Worm (Caenorhabditis elegans) whole organism, L2 larva: ENCODE data around the gene F29A7.6.

ENCODE experiments used
- C34F6.9 ChIP-seq: fragments of 150-350 bp; optimal IDR thresholded peaks from 2 replicates; lab custom pipeline; 2014; ENCODE audit warnings: missing biosample characterization, missing genetic modification characterization
- F13H6.1 ChIP-seq: sonication (generic microtip); optimal IDR thresholded peaks from 2 replicates; lab custom pipeline; 2016; ENCODE audit warnings: missing genetic modification characterization, missing compliant biosample characterization
- R02D3.7 ChIP-seq: fragments of 150-350 bp; optimal IDR thresholded peaks from 2 replicates; lab custom pipeline; 2014; ENCODE audit warnings: missing biosample characterization, missing genetic modification characterization
- Y55F3AM.14 ChIP-seq: fragments of 200-800 bp; sonication (Bioruptor generic); optimal IDR thresholded peaks from 2 replicates; lab custom pipeline; 2018; ENCODE audit warnings: mild to moderate bottlenecking, missing genetic modification characterization, missing compliant biosample characterization
- ZK546.5 ChIP-seq: sonication (generic microtip); optimal IDR thresholded peaks from 2 replicates; lab custom pipeline; 2017; ENCODE audit warnings: missing biosample characterization, missing genetic modification characterization
- alr-1 ChIP-seq: fragments of 150-350 bp; optimal IDR thresholded peaks from 2 replicates; lab custom pipeline; 2014; ENCODE audit warnings: missing biosample characterization, missing genetic modification characterization
- blmp-1 ChIP-seq: sonication (generic microtip); optimal IDR thresholded peaks from 2 replicates; lab custom pipeline; 2017; ENCODE audit warnings: missing genetic modification characterization, mild to moderate bottlenecking, missing compliant biosample characterization, antibody characterized with exemption, moderate library complexity; ENCODE audit not compliant: insufficient read depth
- ceh-82 ChIP-seq: fragments of 150-350 bp; optimal IDR thresholded peaks from 2 replicates; lab custom pipeline; 2014; ENCODE audit warnings: missing biosample characterization, missing genetic modification characterization
- dmd-4 ChIP-seq: sonication (generic microtip); optimal IDR thresholded peaks from 2 replicates; lab custom pipeline; 2017; ENCODE audit warnings: missing biosample characterization, missing genetic modification characterization
- egl-27 ChIP-seq: sonication (generic microtip); optimal IDR thresholded peaks from 3 replicates; lab custom pipeline; 2017; ENCODE audit warnings: missing biosample characterization, missing genetic modification reagents, missing genetic modification characterization
- elt-1 ChIP-seq: fragments of 150-350 bp; optimal IDR thresholded peaks from 2 replicates; lab custom pipeline; 2014; ENCODE audit warnings: missing biosample characterization, missing genetic modification characterization
- elt-3 ChIP-seq: sonication (generic microtip); optimal IDR thresholded peaks from 2 replicates; lab custom pipeline; 2017; ENCODE audit warnings: missing biosample characterization, missing genetic modification characterization
- fos-1 ChIP-seq: fragments of 150-350 bp; optimal IDR thresholded peaks from 2 replicates; lab custom pipeline; 2014; ENCODE audit warnings: missing biosample characterization, missing genetic modification characterization
- lin-11 ChIP-seq: fragments of 150-350 bp; sonication (generic microtip); optimal IDR thresholded peaks from 2 replicates; lab custom pipeline; 2014; ENCODE audit warnings: missing biosample characterization, missing genetic modification characterization, inconsistent platforms, mixed read lengths
- lin-39 ChIP-seq: fragments of 150-350 bp; optimal IDR thresholded peaks from 2 replicates; lab custom pipeline; 2014; ENCODE audit warnings: missing biosample characterization, missing genetic modification reagents, missing genetic modification characterization
- mab-5 ChIP-seq: fragments of 150-350 bp; optimal IDR thresholded peaks from 2 replicates; lab custom pipeline; 2014; ENCODE audit warnings: missing biosample characterization, missing genetic modification characterization
- mbf-1 ChIP-seq: sonication (generic microtip); optimal IDR thresholded peaks from 2 replicates; lab custom pipeline; 2017; ENCODE audit warnings: missing biosample characterization, missing genetic modification characterization
- mdl-1 ChIP-seq, 2 experiments: fragments of 150-350 bp in 1 of 2; sonication (generic microtip) in 1 of 2; optimal IDR thresholded peaks; 2 replicates each; lab custom pipeline; 2017; ENCODE audit warnings: missing biosample characterization in 2 of 2, missing genetic modification characterization in 2 of 2
- nhr-11 ChIP-seq: fragments of 150-350 bp; optimal IDR thresholded peaks from 2 replicates; lab custom pipeline; 2014; ENCODE audit warnings: missing biosample characterization, missing genetic modification characterization
- nhr-12 ChIP-seq: fragments of 150-350 bp; optimal IDR thresholded peaks from 2 replicates; lab custom pipeline; 2014; ENCODE audit warnings: missing biosample characterization, missing genetic modification characterization
- nhr-129 ChIP-seq: fragments of 150-350 bp; optimal IDR thresholded peaks from 2 replicates; lab custom pipeline; 2014; ENCODE audit warnings: missing biosample characterization, missing genetic modification characterization
- nhr-21 ChIP-seq: fragments of 150-350 bp; optimal IDR thresholded peaks from 2 replicates; lab custom pipeline; 2014; ENCODE audit warnings: missing biosample characterization, missing genetic modification characterization
- nhr-23 ChIP-seq: fragments of 150-350 bp; optimal IDR thresholded peaks from 2 replicates; lab custom pipeline; 2014; ENCODE audit warnings: missing biosample characterization, missing genetic modification reagents, missing genetic modification characterization
- nhr-237 ChIP-seq: fragments of 150-350 bp; optimal IDR thresholded peaks from 2 replicates; lab custom pipeline; 2014; ENCODE audit warnings: missing biosample characterization, missing genetic modification characterization
- nhr-6 ChIP-seq: fragments of 150-350 bp; optimal IDR thresholded peaks from 2 replicates; lab custom pipeline; 2014; ENCODE audit warnings: missing biosample characterization, missing genetic modification characterization
- peb-1 ChIP-seq: fragments of 150-350 bp; optimal IDR thresholded peaks from 2 replicates; lab custom pipeline; 2014; ENCODE audit warnings: missing biosample characterization, missing genetic modification characterization
- sem-4 ChIP-seq: fragments of 150-350 bp; optimal IDR thresholded peaks from 2 replicates; lab custom pipeline; 2014; ENCODE audit warnings: missing biosample characterization, missing genetic modification reagents, missing genetic modification characterization
- skn-1 ChIP-seq: sonication (generic microtip); optimal IDR thresholded peaks from 2 replicates; lab custom pipeline; 2017; ENCODE audit warnings: missing biosample characterization, missing genetic modification characterization
- sma-3 ChIP-seq: sonication (generic microtip); optimal IDR thresholded peaks from 2 replicates; lab custom pipeline; 2016; ENCODE audit warnings: missing genetic modification reagents, missing genetic modification characterization, missing compliant biosample characterization
- sma-9 ChIP-seq, 2 experiments: fragments of 150-350 bp in 1 of 2; sonication (generic microtip) in 1 of 2; optimal IDR thresholded peaks; 2 replicates each; lab custom pipeline; 2014 to 2016; ENCODE audit warnings: missing genetic modification characterization in 2 of 2, mild to moderate bottlenecking in 1 of 2, missing biosample characterization in 1 of 2, missing compliant biosample characterization in 1 of 2, missing genetic modification reagents in 1 of 2, moderate library complexity in 1 of 2
- snpc-4 ChIP-seq: fragments of 150-350 bp; optimal IDR thresholded peaks from 2 replicates; lab custom pipeline; 2014; ENCODE audit warnings: missing biosample characterization, missing genetic modification characterization
- unc-55 ChIP-seq: fragments of 150-350 bp; sonication (generic microtip); optimal IDR thresholded peaks from 3 replicates; lab custom pipeline; 2014; ENCODE audit warnings: missing biosample characterization, missing genetic modification reagents, missing genetic modification characterization
- ztf-11 ChIP-seq: sonication (generic microtip); optimal IDR thresholded peaks from 2 replicates; lab custom pipeline; 2017; ENCODE audit warnings: missing biosample characterization, missing genetic modification characterization

Gene F29A7.6

ce11 chrII:2764664-2765063, 12.3 kb upstream of the F29A7.6 start, which contains the start of gene fbxb-108:
Gene fbxb-108, plus strand, starts transcription at chrII:2764964.
- TF ChIP-seq sma-9 (GFP tag; optimal IDR thresholded peaks at IDR 0.05; lab: Kevin White, UChicago) (no peak), sma-9 (tag; optimal IDR thresholded peaks at IDR 0.05; lab: Kevin White, UChicago) (no peak), alr-1 (tag; lab: Kevin White, UChicago) (no peak), egl-27 (tag; lab: Kevin White, UChicago) (no peak), nhr-237 (no peak), mab-5 (tag; lab: Kevin White, UChicago) (no peak), ztf-11 (tag; lab: Kevin White, UChicago) (no peak)

- TF ChIP-seq nhr-129 (tag; lab: Kevin White, UChicago) (no peak), F13H6.1 (tag; lab: Kevin White, UChicago) (no peak), snpc-4 (tag; lab: Kevin White, UChicago) (no peak), C34F6.9 (tag; lab: Kevin White, UChicago) (no peak), ZK546.5 (tag; lab: Kevin White, UChicago) (no peak), ceh-82 (tag; lab: Kevin White, UChicago) (no peak), nhr-21 (tag; lab: Kevin White, UChicago) (no peak), mab-5 (tag; lab: Kevin White, UChicago) (no peak)
Observed at ce11 chrII:2762108-2762507, 9.7 kb upstream of the F29A7.6 start, which contains the start of gene fbxb-106. Gene fbxb-106, plus strand, starts transcription at chrII:2762408.

- no peak for TF ChIP-seq lin-39
- no peak for TF ChIP-seq R02D3.7 (tag; lab: Kevin White, UChicago)
- no peak for TF ChIP-seq mab-5 (tag; lab: Kevin White, UChicago)
- TF ChIP-seq ceh-82 (tag; lab: Kevin White, UChicago), result no peak
- TF ChIP-seq C34F6.9 (tag; lab: Kevin White, UChicago), result no peak
- TF ChIP-seq mbf-1 (tag; lab: Kevin White, UChicago), result no peak
- no peak for TF ChIP-seq nhr-23 (tag; lab: Kevin White, UChicago)
- no peak for TF ChIP-seq lin-11 (tag; lab: Kevin White, UChicago)
- TF ChIP-seq Y55F3AM.14 (GFP tag; lab: Kevin White, UChicago), result no peak
- TF ChIP-seq blmp-1, result no peak
- TF ChIP-seq unc-55 (GFP tag; lab: Kevin White, UChicago), result no peak
- TF ChIP-seq skn-1 (tag; lab: Kevin White, UChicago), result no peak
- no peak for TF ChIP-seq elt-3 (tag; lab: Kevin White, UChicago)
- TF ChIP-seq fos-1 (tag; lab: Kevin White, UChicago), result no peak
- TF ChIP-seq ZK546.5 (tag; lab: Kevin White, UChicago), result no peak
- TF ChIP-seq sem-4 (tag; lab: Kevin White, UChicago), result no peak
Observed at ce11 chrII:2758476-2758875, 6.1 kb upstream of the F29A7.6 start, which contains the start of gene fbxb-107. Gene fbxb-107, plus strand, starts transcription at chrII:2758772.

- TF ChIP-seq C34F6.9 (tag; lab: Kevin White, UChicago), result no peak
- TF ChIP-seq nhr-12, result no peak
- no peak for TF ChIP-seq sma-3 (GFP tag; lab: Kevin White, UChicago)
- TF ChIP-seq peb-1, result no peak
- TF ChIP-seq dmd-4, result no peak
- TF ChIP-seq lin-39, result no peak
- TF ChIP-seq blmp-1, result no peak
- TF ChIP-seq nhr-6 (tag; lab: Kevin White, UChicago), result no peak
- TF ChIP-seq unc-55 (GFP tag; lab: Kevin White, UChicago), result no peak
- TF ChIP-seq Y55F3AM.14 (GFP tag; lab: Kevin White, UChicago), result no peak
- no peak for TF ChIP-seq nhr-11 (tag; lab: Kevin White, UChicago)
- TF ChIP-seq mdl-1 (tag; optimal IDR thresholded peaks at IDR 0.05; lab: Kevin White, UChicago), result no peak
- no peak for TF ChIP-seq sma-9 (GFP tag; optimal IDR thresholded peaks at IDR 0.05; lab: Kevin White, UChicago)
- no peak for TF ChIP-seq sma-9 (tag; optimal IDR thresholded peaks at IDR 0.05; lab: Kevin White, UChicago)
- TF ChIP-seq ZK546.5 (tag; lab: Kevin White, UChicago), result no peak
- TF ChIP-seq R02D3.7 (tag; lab: Kevin White, UChicago), result no peak
Observed at ce11 chrII:2757954-2758353, 5.5 kb upstream of the F29A7.6 start, which contains the start of gene F29A7.8. Gene F29A7.8, minus strand, starts transcription at chrII:2758054.

ce11 chrII:2756351-2756750, 3.9 kb upstream of the F29A7.6 start:
- TF ChIP-seq elt-1 (tag; lab: Kevin White, UChicago), result no peak
